Worm (Caenorhabditis elegans) whole organism, L4/young adult: ENCODE data around the gene ttx-3.

Experiments used
- W03F9.2 ChIP-seq: fragments of 150-350 bp; optimal IDR thresholded peaks from 2 replicates; lab custom pipeline; 2014; ENCODE audit warnings: missing biosample characterization, missing genetic modification characterization
- dao-5 ChIP-seq: sonication (generic microtip); optimal IDR thresholded peaks from 2 replicates; lab custom pipeline; 2016; ENCODE audit warnings: missing genotype, missing genetic modification characterization, moderate library complexity, missing compliant biosample characterization
- him-1 ChIP-seq: sonication (generic microtip); optimal IDR thresholded peaks from 2 replicates; lab custom pipeline; 2016; ENCODE audit warnings: missing genotype, missing genetic modification reagents, missing genetic modification characterization, missing compliant biosample characterization

- no peak for TF ChIP-seq W03F9.2 (tag; lab: Kevin White, UChicago)
- no peak for TF ChIP-seq dao-5 (tag; lab: Kevin White, UChicago)
- TF ChIP-seq him-1 (tag; lab: Kevin White, UChicago) = no peak
These were observed 52.7 kb downstream of the ttx-3 start, which contains the start of gene C44C10.9 for ce11 chrX:11716463-11716960.
